Worm (Caenorhabditis elegans) whole organism, L3 larva: Measurements from ENCODE around the gene F17E9.4.

Experiments
- nfya-1 ChIP-seq: sonication (generic microtip); optimal IDR thresholded peaks from 2 replicates; lab custom pipeline; 2017; ENCODE audit warnings: missing genetic modification characterization, mild to moderate bottlenecking, missing compliant biosample characterization, antibody characterized with exemption, moderate library complexity; ENCODE audit not compliant: insufficient read depth
- nhr-11 ChIP-seq: fragments of 150-350 bp; optimal IDR thresholded peaks from 2 replicates; lab custom pipeline; 2014; ENCODE audit warnings: missing biosample characterization, missing genetic modification characterization

- TF ChIP-seq nhr-11 (tag; lab: Kevin White, UChicago), result no peak
- no peak for TF ChIP-seq nfya-1 (tag; lab: Kevin White, UChicago)
Measured at ce11 chrIV:8348073-8348472, at the start of gene F17E9.4.
